Worm (Caenorhabditis elegans) whole organism, young adult: Measurements from ENCODE around the gene F37C12.14.
A peak's percentile ranks its signal among the peaks of the same experiment; 100 is the strongest.

Experiments used
- B0019.2 ChIP-seq: fragments of 200-800 bp; sonication (Bioruptor generic); conservative IDR thresholded peaks from 2 replicates; pipeline ENCODE4 v1.3.6; 2022; ENCODE audit warnings: missing genetic modification reagents, missing genetic modification characterization, missing compliant biosample characterization
- B0261.1 ChIP-seq: sonication (generic microtip); optimal IDR thresholded peaks from 2 replicates; lab custom pipeline; 2016; ENCODE audit warnings: mild to moderate bottlenecking, missing genetic modification characterization, moderate library complexity, missing compliant biosample characterization
- D2030.7 ChIP-seq: fragments of 200-800 bp; sonication (Bioruptor generic); IDR thresholded peaks from 2 replicates; pipeline ENCODE4 v1.3.6; 2022; ENCODE audit warnings: missing genetic modification reagents, missing genetic modification characterization, missing compliant biosample characterization
- F37B4.10 ChIP-seq: fragments of 200-800 bp; sonication (Bioruptor generic); IDR thresholded peaks from 2 replicates; pipeline ENCODE4 v1.3.6; 2022; ENCODE audit warnings: missing genetic modification characterization, missing compliant biosample characterization
- F39B2.1 ChIP-seq: fragments of 200-800 bp; sonication (Bioruptor generic); IDR thresholded peaks from 2 replicates; pipeline ENCODE4 v1.3.6; 2022; ENCODE audit warnings: missing genetic modification reagents, missing genetic modification characterization, missing compliant biosample characterization
- F52B5.7 ChIP-seq: sonication (generic microtip); optimal IDR thresholded peaks from 2 replicates; lab custom pipeline; 2016; ENCODE audit warnings: mild to moderate bottlenecking, missing genetic modification characterization, missing compliant biosample characterization
- Y53F4B.3 ChIP-seq: fragments of 200-800 bp; sonication (Bioruptor generic); IDR thresholded peaks from 2 replicates; pipeline ENCODE4 v1.3.6; 2022; ENCODE audit warnings: missing genetic modification reagents, missing genetic modification characterization, missing compliant biosample characterization
- Y53G8AR.9 ChIP-seq: fragments of 200-800 bp; sonication (Bioruptor generic); conservative IDR thresholded peaks from 2 replicates; pipeline ENCODE4 v1.3.6; 2022; ENCODE audit warnings: missing genetic modification reagents, missing genetic modification characterization, missing compliant biosample characterization
- ZK185.1 ChIP-seq: sonication (generic microtip); optimal IDR thresholded peaks from 2 replicates; lab custom pipeline; 2016; ENCODE audit warnings: mild to moderate bottlenecking, missing genetic modification characterization, missing compliant biosample characterization; ENCODE audit not compliant: poor library complexity, severe bottlenecking
- attf-6 ChIP-seq: fragments of 200-800 bp; sonication (Bioruptor generic); IDR thresholded peaks from 2 replicates; pipeline ENCODE4 v1.3.6; 2022; ENCODE audit warnings: missing genetic modification reagents, missing genetic modification characterization, missing compliant biosample characterization
- ceh-40 ChIP-seq: fragments of 200-800 bp; sonication (Bioruptor generic); IDR thresholded peaks from 2 replicates; pipeline ENCODE4 v1.3.6; 2022; ENCODE audit warnings: missing genetic modification characterization, missing compliant biosample characterization
- ceh-58 ChIP-seq: fragments of 200-800 bp; sonication (Bioruptor generic); IDR thresholded peaks from 2 replicates; pipeline ENCODE4 v1.3.6; 2022; ENCODE audit warnings: missing genetic modification characterization, missing compliant biosample characterization
- ceh-91 ChIP-seq: fragments of 200-800 bp; sonication (Bioruptor generic); IDR thresholded peaks from 2 replicates; pipeline ENCODE4 v1.3.6; 2022; ENCODE audit warnings: missing genetic modification reagents, missing genetic modification characterization, missing compliant biosample characterization
- chd-7 ChIP-seq: sonication (generic microtip); optimal IDR thresholded peaks from 2 replicates; lab custom pipeline; 2016; ENCODE audit warnings: mild to moderate bottlenecking, missing genetic modification characterization, moderate library complexity, missing compliant biosample characterization
- efl-1 ChIP-seq: fragments of 150-350 bp; optimal IDR thresholded peaks from 2 replicates; lab custom pipeline; 2014; ENCODE audit warnings: missing biosample characterization, missing genetic modification reagents, missing genetic modification characterization
- ets-4 ChIP-seq: fragments of 200-800 bp; sonication (Bioruptor generic); optimal IDR thresholded peaks from 2 replicates; lab custom pipeline; 2018; ENCODE audit warnings: mild to moderate bottlenecking, missing genetic modification characterization, missing compliant biosample characterization
- gei-17 ChIP-seq: fragments of 200-800 bp; sonication (Bioruptor generic); optimal IDR thresholded peaks from 2 replicates; lab custom pipeline; 2018; ENCODE audit warnings: mild to moderate bottlenecking, missing genetic modification characterization, missing compliant biosample characterization
- him-1 ChIP-seq: sonication (generic microtip); optimal IDR thresholded peaks from 2 replicates; lab custom pipeline; 2016; ENCODE audit warnings: missing genotype, missing genetic modification reagents, missing genetic modification characterization, missing compliant biosample characterization
- hmg-1.2 ChIP-seq: fragments of 200-800 bp; sonication (Bioruptor generic); IDR thresholded peaks from 2 replicates; pipeline ENCODE4 v1.3.6; 2022; ENCODE audit warnings: missing genetic modification reagents, missing genetic modification characterization, missing compliant biosample characterization
- hmg-20 ChIP-seq: fragments of 200-800 bp; sonication (Bioruptor generic); IDR thresholded peaks from 2 replicates; pipeline ENCODE4 v1.3.6; 2022; ENCODE audit warnings: missing genetic modification reagents, missing genetic modification characterization, missing compliant biosample characterization
- hrde-1 ChIP-seq: sonication (generic microtip); optimal IDR thresholded peaks from 2 replicates; lab custom pipeline; 2016; ENCODE audit warnings: missing genetic modification characterization, mild to moderate bottlenecking, missing compliant biosample characterization, moderate library complexity, missing genotype, missing genetic modification reagents, borderline replicate concordance
- let-526 ChIP-seq: fragments of 200-800 bp; sonication (Bioruptor generic); IDR thresholded peaks from 2 replicates; pipeline ENCODE4 v1.3.6; 2022; ENCODE audit warnings: missing genetic modification reagents, missing genetic modification characterization, missing compliant biosample characterization
- let-607 ChIP-seq, 2 experiments: fragments of 200-800 bp in 1 of 2; sonication (Bioruptor generic) in 1 of 2; sonication (generic microtip) in 1 of 2; optimal IDR thresholded peaks; 2 replicates each; lab custom pipeline; 2016 to 2018; ENCODE audit warnings: mild to moderate bottlenecking in 2 of 2, missing compliant biosample characterization in 2 of 2, missing genetic modification characterization in 2 of 2, moderate library complexity in 2 of 2, missing genotype in 1 of 2
- lin-54 ChIP-seq: fragments of 200-800 bp; sonication (Bioruptor generic); optimal IDR thresholded peaks from 2 replicates; lab custom pipeline; 2018; ENCODE audit warnings: mild to moderate bottlenecking, missing genetic modification characterization, missing compliant biosample characterization
- madf-10 ChIP-seq: sonication (generic microtip); optimal IDR thresholded peaks from 2 replicates; lab custom pipeline; 2016; ENCODE audit warnings: mild to moderate bottlenecking, missing genetic modification characterization, missing compliant biosample characterization
- madf-3 ChIP-seq: fragments of 200-800 bp; sonication (Bioruptor generic); IDR thresholded peaks from 2 replicates; pipeline ENCODE4 v1.3.6; 2022; ENCODE audit warnings: missing genetic modification reagents, missing genetic modification characterization, missing compliant biosample characterization
- mel-28 ChIP-seq: sonication (generic microtip); optimal IDR thresholded peaks from 2 replicates; lab custom pipeline; 2016; ENCODE audit warnings: borderline replicate concordance, mild to moderate bottlenecking, missing genetic modification characterization, missing compliant biosample characterization
- nfya-1 ChIP-seq: sonication (generic microtip); optimal IDR thresholded peaks from 2 replicates; lab custom pipeline; 2017; ENCODE audit warnings: antibody characterized with exemption, missing compliant biosample characterization, missing genetic modification characterization, borderline replicate concordance; ENCODE audit not compliant: insufficient read depth
- nfyb-1 ChIP-seq: fragments of 200-800 bp; sonication (Bioruptor generic); IDR thresholded peaks from 2 replicates; pipeline ENCODE4 v1.3.6; 2022; ENCODE audit warnings: missing genetic modification reagents, missing genetic modification characterization, missing compliant biosample characterization
- nhr-120 ChIP-seq: fragments of 200-800 bp; sonication (Bioruptor generic); IDR thresholded peaks from 2 replicates; pipeline ENCODE4 v1.3.6; 2022; ENCODE audit warnings: missing genetic modification characterization, missing compliant biosample characterization
- nhr-90 ChIP-seq: sonication (generic microtip); optimal IDR thresholded peaks from 2 replicates; lab custom pipeline; 2016; ENCODE audit warnings: missing genotype, mild to moderate bottlenecking, missing genetic modification characterization, missing compliant biosample characterization
- rcor-1 ChIP-seq: fragments of 200-800 bp; sonication (Bioruptor generic); IDR thresholded peaks from 2 replicates; pipeline ENCODE4 v1.3.6; 2022; ENCODE audit warnings: missing genetic modification reagents, missing genetic modification characterization, missing compliant biosample characterization
- repo-1 ChIP-seq: sonication (generic microtip); optimal IDR thresholded peaks from 2 replicates; lab custom pipeline; 2017; ENCODE audit warnings: mild to moderate bottlenecking, missing genetic modification characterization, missing compliant biosample characterization
- snpc-1.1 ChIP-seq: sonication (generic microtip); optimal IDR thresholded peaks from 2 replicates; lab custom pipeline; 2017; ENCODE audit warnings: missing genetic modification characterization, mild to moderate bottlenecking, missing compliant biosample characterization, antibody characterized with exemption, moderate library complexity, missing genotype, missing genetic modification reagents; ENCODE audit not compliant: insufficient read depth
- unc-130 ChIP-seq: sonication (generic microtip); optimal IDR thresholded peaks from 2 replicates; lab custom pipeline; 2016; ENCODE audit warnings: missing genetic modification reagents, missing genetic modification characterization, missing compliant biosample characterization
- zfh-2 ChIP-seq: fragments of 200-800 bp; sonication (Bioruptor generic); conservative IDR thresholded peaks from 2 replicates; pipeline ENCODE4 v1.3.6; 2022; ENCODE audit warnings: missing genetic modification reagents, missing genetic modification characterization, missing compliant biosample characterization
- ztf-18 ChIP-seq: sonication (generic microtip); optimal IDR thresholded peaks from 2 replicates; lab custom pipeline; 2016; ENCODE audit warnings: missing genotype, mild to moderate bottlenecking, missing genetic modification characterization, missing compliant biosample characterization
- ztf-22 ChIP-seq: fragments of 200-800 bp; sonication (Bioruptor generic); optimal IDR thresholded peaks from 2 replicates; lab custom pipeline; 2018; ENCODE audit warnings: mild to moderate bottlenecking, missing genetic modification characterization, moderate library complexity, missing compliant biosample characterization
- ztf-3 ChIP-seq: fragments of 200-800 bp; sonication (Bioruptor generic); optimal IDR thresholded peaks from 2 replicates; lab custom pipeline; 2018; ENCODE audit warnings: mild to moderate bottlenecking, missing genetic modification characterization, missing compliant biosample characterization
- ztf-6 ChIP-seq: fragments of 200-800 bp; sonication (Bioruptor generic); IDR thresholded peaks from 2 replicates; pipeline ENCODE4 v1.3.6; 2022; ENCODE audit warnings: missing genetic modification reagents, missing genetic modification characterization, missing compliant biosample characterization

Gene F37C12.14

DNA sequence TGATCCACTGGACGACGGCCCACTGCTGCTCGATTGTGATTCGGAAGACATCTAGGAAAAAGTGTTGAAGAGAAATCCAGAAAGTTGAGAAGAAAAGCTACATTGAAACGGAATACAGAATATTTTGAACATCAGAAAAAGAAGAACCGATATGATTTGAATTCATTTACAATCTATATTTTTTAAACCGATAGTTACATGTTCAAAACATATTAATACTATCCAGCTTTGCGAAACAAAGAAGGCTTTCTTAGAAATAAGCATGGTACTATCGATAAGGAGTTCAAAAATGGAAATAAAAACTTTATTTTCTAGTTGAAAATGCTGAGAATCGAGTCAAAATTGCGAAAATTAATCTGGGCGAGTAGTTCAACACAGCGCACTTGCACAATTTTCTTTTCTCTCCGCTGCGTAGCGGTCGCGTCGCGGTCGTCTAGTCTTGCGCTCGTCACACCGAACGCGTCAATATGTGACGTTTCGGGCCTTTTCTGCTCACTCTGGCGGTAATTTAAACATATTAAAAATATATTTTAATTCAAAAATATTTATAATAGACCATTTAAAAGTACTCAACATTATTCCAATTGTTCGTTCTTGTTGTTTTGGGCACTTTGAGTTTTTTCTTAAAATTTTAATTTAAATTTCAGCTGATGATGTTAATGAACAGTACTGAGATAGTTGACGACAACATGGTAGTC is 23.2 kb downstream of the F37C12.14 start, which contains the start of the genes syf-2 and K04G7.1 (continued):
- TF ChIP-seq nfyb-1 (GFP tag; lab: Robert Waterston, UW) = peak; percentile 89
- TF ChIP-seq hmg-1.2 = peak; percentile 73
- TF ChIP-seq F39B2.1 (GFP tag; lab: Robert Waterston, UW) = no peak
- peak; percentile 97 for TF ChIP-seq ztf-18

DNA sequence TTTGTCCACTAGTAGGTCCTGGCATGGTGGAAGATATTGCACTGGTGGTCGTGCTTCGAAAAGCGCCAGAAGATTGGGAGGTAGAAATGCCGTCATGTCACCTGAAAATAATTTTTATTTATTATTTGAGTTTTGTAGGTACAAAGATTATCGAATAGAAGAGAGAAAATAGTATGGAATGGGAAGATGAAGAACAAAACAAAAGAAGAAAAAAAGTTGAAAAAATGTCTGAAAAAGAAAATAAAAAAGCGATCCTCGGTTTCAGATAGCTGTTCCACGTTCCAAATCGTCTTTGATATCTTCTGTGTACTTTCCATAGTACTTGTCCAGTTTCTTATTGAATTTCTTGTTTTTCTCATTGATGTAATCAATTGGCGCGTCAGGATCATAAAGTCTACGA is 24.3 kb downstream of the F37C12.14 start, which contains the start of gene rnp-7:
rnp-7 (minus strand) TSS at position 101 of the 400 bp plus-strand sequence.
- TF ChIP-seq let-607 (tag; optimal IDR thresholded peaks at IDR 0.05; lab: Kevin White, UChicago) (no peak), hrde-1 (no peak), ceh-91 (GFP tag; lab: Robert Waterston, UW) (no peak), hmg-20 (GFP tag; lab: Robert Waterston, UW) (no peak), repo-1 (no peak)

DNA sequence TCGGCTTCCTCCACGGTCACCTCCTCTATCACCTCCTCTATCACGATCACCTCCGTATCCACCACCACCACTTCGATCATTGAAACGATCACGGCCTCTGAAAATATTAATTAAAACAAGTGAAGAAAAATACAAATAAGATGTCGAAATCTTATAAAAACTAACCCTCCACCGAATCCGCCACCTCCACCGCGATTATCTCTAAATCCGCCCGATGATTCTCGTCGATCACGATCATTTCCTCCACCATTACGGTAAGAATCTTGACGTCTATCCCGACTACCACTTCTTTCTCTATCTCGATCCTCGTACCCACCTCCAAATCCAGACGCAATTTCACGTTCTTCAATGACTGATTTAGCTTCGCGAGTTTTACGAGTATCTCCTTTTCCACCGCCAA is 26.1 kb downstream of the F37C12.14 start:
- TF ChIP-seq ztf-18 = no peak
- TF ChIP-seq madf-10 = no peak
- no peak for TF ChIP-seq Y53F4B.3
- no peak for TF ChIP-seq hmg-1.2
- TF ChIP-seq D2030.7 (GFP tag; lab: Robert Waterston, UW) = no peak
- no peak for TF ChIP-seq snpc-1.1
- no peak for TF ChIP-seq nfyb-1 (GFP tag; lab: Robert Waterston, UW)
- TF ChIP-seq let-607 (tag; optimal IDR thresholded peaks at IDR 0.05; lab: Kevin White, UChicago) = no peak
- TF ChIP-seq ceh-58 (GFP tag; lab: Robert Waterston, UW) = no peak
- TF ChIP-seq F52B5.7 (tag; lab: Kevin White, UChicago) = no peak
- TF ChIP-seq ztf-6 (GFP tag; lab: Robert Waterston, UW) = no peak
- TF ChIP-seq nfya-1 (tag; lab: Kevin White, UChicago) = no peak
- TF ChIP-seq gei-17 (GFP tag; lab: Kevin White, UChicago) = no peak
- TF ChIP-seq ets-4 (GFP tag; lab: Kevin White, UChicago) = no peak
- no peak for TF ChIP-seq ztf-22 (GFP tag; lab: Kevin White, UChicago)
- TF ChIP-seq Y53G8AR.9 (GFP tag; lab: Robert Waterston, UW) = no peak

DNA sequence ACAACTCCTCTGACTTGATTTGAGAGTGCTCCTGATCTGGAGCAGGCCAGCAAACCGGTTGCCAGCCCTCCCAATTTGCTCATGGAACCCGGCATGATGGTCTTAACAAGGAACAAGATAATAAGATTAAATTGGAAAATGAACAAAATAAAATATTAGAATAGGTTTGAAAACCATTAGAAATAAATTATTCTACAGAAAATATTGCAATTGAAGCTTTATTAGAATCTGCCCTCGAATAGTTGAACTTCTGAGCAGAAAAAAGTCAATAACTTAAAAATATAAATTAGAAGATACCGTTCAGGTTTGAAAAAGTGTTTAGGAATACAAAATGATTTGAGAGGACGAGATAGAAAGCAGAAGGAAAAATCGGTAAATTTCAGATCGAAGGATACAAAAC is 26.7 kb downstream of the F37C12.14 start, which contains the start of gene nuo-4:
nuo-4 (minus strand) TSS at position 101 of the 400 bp plus-strand sequence.
- no peak for TF ChIP-seq repo-1
- no peak for TF ChIP-seq nhr-90 (tag; lab: Kevin White, UChicago)
- no peak for TF ChIP-seq Y53F4B.3
- TF ChIP-seq madf-3 (GFP tag; lab: Robert Waterston, UW) = peak; percentile 73; the same call in 1 of the 2 replicates
- TF ChIP-seq attf-6 (GFP tag; lab: Robert Waterston, UW) = no peak

DNA sequence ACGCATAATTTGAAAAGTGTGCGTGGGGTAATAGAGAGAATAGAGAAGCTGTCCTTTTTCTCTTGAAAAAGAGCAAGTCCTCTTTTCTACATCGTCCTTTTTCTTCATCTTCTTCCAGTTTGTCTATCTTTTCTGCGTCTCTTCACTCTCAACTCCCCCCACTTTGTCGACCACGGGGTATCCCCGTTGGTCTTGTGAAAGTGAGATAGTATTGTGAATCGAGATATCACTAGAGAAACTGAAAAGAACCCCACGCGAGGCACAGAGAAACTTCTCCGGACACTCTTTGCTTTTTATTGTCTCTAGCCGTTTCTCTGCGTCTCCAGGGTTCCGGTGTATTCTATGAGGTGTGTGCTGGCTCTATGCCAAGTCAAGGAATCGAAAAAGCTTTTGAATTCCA is 29.7 kb downstream of the F37C12.14 start:
- TF ChIP-seq lin-54 (GFP tag; lab: Kevin White, UChicago) (peak; percentile 60), B0019.2 (GFP tag; lab: Robert Waterston, UW) (no peak), ztf-18 (peak; percentile 18), efl-1 (GFP tag; lab: Kevin White, UChicago) (no peak), ZK185.1 (peak; percentile 54), F37B4.10 (no peak), zfh-2 (GFP tag; lab: Robert Waterston, UW) (peak; percentile 81), unc-130 (GFP tag; lab: Kevin White, UChicago) (no peak), nhr-120 (no peak), rcor-1 (GFP tag; lab: Robert Waterston, UW) (peak; percentile 30; the same call in 1 of the 2 replicates), ceh-58 (GFP tag; lab: Robert Waterston, UW) (no peak), ceh-40 (no peak), him-1 (tag; lab: Kevin White, UChicago) (no peak), B0261.1 (tag; lab: Kevin White, UChicago) (no peak), chd-7 (tag; lab: Kevin White, UChicago) (peak; percentile 87), let-526 (GFP tag; lab: Robert Waterston, UW) (peak; percentile 12; the same call in 1 of the 2 replicates), ztf-3 (peak; percentile 45), mel-28 (tag; lab: Kevin White, UChicago) (no peak)
